Fruit fly (Drosophila melanogaster) whole organism, embryonic: ENCODE measurements around the gene mad2.
A peak's percentile ranks its signal among the peaks of the same experiment; 100 is the strongest.

Source experiments
- Blimp-1 ChIP-seq: fragments of 200-800 bp; sonication (Bioruptor generic); optimal IDR thresholded peaks from 3 replicates; lab custom pipeline; 2018; ENCODE audit warnings: missing biosample characterization, missing genetic modification characterization, mild to moderate bottlenecking, moderate library complexity, missing genetic modification reagents
- CG10431 ChIP-seq: fragments of 200-800 bp; sonication (Bioruptor generic); optimal IDR thresholded peaks from 3 replicates; lab custom pipeline; 2018; ENCODE audit warnings: missing biosample characterization, mild to moderate bottlenecking, missing genetic modification characterization
- CG10959 ChIP-seq: fragments of 200-800 bp; sonication (Bioruptor generic); IDR thresholded peaks from 2 replicates; pipeline ENCODE4 v1.3.6; 2022; ENCODE audit warnings: missing biosample characterization, missing genetic modification characterization
- CG11398 ChIP-seq: fragments of 200-800 bp; sonication (Bioruptor generic); optimal IDR thresholded peaks from 2 replicates; lab custom pipeline; 2016; ENCODE audit warnings: missing biosample characterization, missing genetic modification characterization
- CG12769 ChIP-seq: fragments of 200-800 bp; sonication (Bioruptor generic); optimal IDR thresholded peaks from 2 replicates; lab custom pipeline; 2019; ENCODE audit warnings: missing biosample characterization, mild to moderate bottlenecking, missing genetic modification characterization, moderate library complexity
- CG17361 ChIP-seq: fragments of 200-800 bp; sonication (Bioruptor generic); IDR thresholded peaks from 3 replicates; pipeline ENCODE4 v1.3.6; 2022; ENCODE audit warnings: missing biosample characterization, missing genetic modification characterization
- CG32532 ChIP-seq: fragments of 200-800 bp; sonication (Bioruptor generic); IDR thresholded peaks from 2 replicates; pipeline ENCODE4 v1.3.6; 2022; ENCODE audit warnings: missing biosample characterization, missing genetic modification characterization
- CG34224 ChIP-seq: fragments of 200-800 bp; sonication (Bioruptor generic); IDR thresholded peaks from 3 replicates; pipeline ENCODE4 v1.3.6; 2022; ENCODE audit warnings: missing biosample characterization, missing genetic modification characterization; ENCODE audit not compliant: partially characterized antibody
- CG5180 ChIP-seq: fragments of 200-800 bp; sonication (Bioruptor generic); optimal IDR thresholded peaks from 3 replicates; lab custom pipeline; 2017; ENCODE audit warnings: missing biosample characterization, missing genetic modification characterization, mild to moderate bottlenecking, moderate library complexity, missing genetic modification reagents
- CG9437 ChIP-seq: fragments of 200-800 bp; sonication (Bioruptor generic); optimal IDR thresholded peaks from 2 replicates; lab custom pipeline; 2018; ENCODE audit warnings: missing biosample characterization, mild to moderate bottlenecking, missing genetic modification characterization
- CoRest ChIP-seq: fragments of 200-800 bp; sonication (Bioruptor generic); optimal IDR thresholded peaks from 3 replicates; lab custom pipeline; 2018; ENCODE audit warnings: missing biosample characterization, mild to moderate bottlenecking, missing genetic modification characterization, moderate library complexity
- Deaf1 ChIP-seq: fragments of 200-800 bp; optimal IDR thresholded peaks from 3 replicates; lab custom pipeline; 2019; ENCODE audit warnings: missing biosample characterization, mild to moderate bottlenecking, missing genetic modification characterization, moderate library complexity
- Drgx ChIP-seq: fragments of 200-800 bp; sonication (Bioruptor generic); IDR thresholded peaks from 2 replicates; pipeline ENCODE4 v1.3.6; 2022; ENCODE audit warnings: missing biosample characterization, missing genetic modification characterization
- Eip74EF ChIP-seq, 2 experiments: fragments of 200-800 bp in 1 of 2; fragments of >200 bp in 1 of 2; sonication (Bioruptor generic) in 1 of 2; optimal IDR thresholded peaks; 2 replicates each; lab custom pipeline; 2017 to 2019; ENCODE audit warnings: missing biosample characterization in 2 of 2, missing genetic modification characterization in 2 of 2, mild to moderate bottlenecking in 1 of 2, moderate library complexity in 1 of 2
- Ets65A ChIP-seq: fragments of 200-800 bp; sonication (Bioruptor generic); peaks from one replicate; lab custom pipeline; 2016; ENCODE audit warnings: missing biosample characterization, missing genetic modification characterization
- HLHmδ ChIP-seq: fragments of 200-800 bp; sonication (Bioruptor generic); optimal IDR thresholded peaks from 2 replicates; lab custom pipeline; 2018; ENCODE audit warnings: missing biosample characterization, mild to moderate bottlenecking, missing genetic modification characterization, moderate library complexity
- Hand ChIP-seq: fragments of 200-800 bp; sonication (Bioruptor generic); optimal IDR thresholded peaks from 2 replicates; lab custom pipeline; 2017; ENCODE audit warnings: mild to moderate bottlenecking, missing biosample characterization, missing genetic modification reagents, missing genetic modification characterization
- Hmx ChIP-seq: fragments of 200-800 bp; sonication (Bioruptor generic); optimal IDR thresholded peaks from 2 replicates; lab custom pipeline; 2016; ENCODE audit warnings: missing biosample characterization, missing genetic modification characterization
- Med ChIP-seq: fragments of 200-800 bp; sonication (Bioruptor generic); peaks from one replicate; lab custom pipeline; 2016; ENCODE audit warnings: missing biosample characterization, missing genetic modification characterization, mild to moderate bottlenecking, inconsistent platforms, moderate library complexity
- Pdp1 ChIP-seq, 2 experiments: fragments of 200-800 bp; sonication (Bioruptor generic); optimal IDR thresholded peaks; 3 replicates each; lab custom pipeline; 2016; ENCODE audit warnings: missing biosample characterization in 2 of 2, missing genetic modification characterization in 2 of 2, mild to moderate bottlenecking in 1 of 2, moderate library complexity in 1 of 2
- Sox100B ChIP-seq: fragments of 200-800 bp; sonication (Bioruptor generic); optimal IDR thresholded peaks from 3 replicates; lab custom pipeline; 2018; ENCODE audit warnings: missing biosample characterization, mild to moderate bottlenecking, missing genetic modification characterization
- chinmo ChIP-seq: fragments of 200-800 bp; sonication (Bioruptor generic); IDR thresholded peaks from 4 replicates; pipeline ENCODE4 v1.3.6; 2022; ENCODE audit warnings: missing biosample characterization, missing genetic modification characterization; ENCODE audit not compliant: partially characterized antibody
- crol ChIP-seq: fragments of 200-800 bp; sonication (Bioruptor generic); IDR thresholded peaks from 2 replicates; pipeline ENCODE4 v1.3.6; 2022; ENCODE audit warnings: missing biosample characterization, missing genetic modification characterization
- disco-r ChIP-seq: fragments of 200-800 bp; sonication (Bioruptor generic); optimal IDR thresholded peaks from 2 replicates; lab custom pipeline; 2016; ENCODE audit warnings: missing biosample characterization, missing genetic modification characterization
- dpn ChIP-seq, 2 experiments: fragments of 200-800 bp; sonication (Bioruptor generic); optimal IDR thresholded peaks; 3 replicates each; lab custom pipeline; 2016; ENCODE audit warnings: missing biosample characterization in 2 of 2, missing genetic modification characterization in 2 of 2
- gsb ChIP-seq: fragments of 200-800 bp; sonication (Bioruptor generic); IDR thresholded peaks from 2 replicates; pipeline ENCODE4 v1.3.6; 2022; ENCODE audit warnings: missing biosample characterization, missing genetic modification characterization
- kah ChIP-seq: fragments of 200-800 bp; sonication (Bioruptor generic); optimal IDR thresholded peaks from 2 replicates; lab custom pipeline; 2018; ENCODE audit warnings: missing biosample characterization, mild to moderate bottlenecking, missing genetic modification characterization
- lmd ChIP-seq: fragments of 200-800 bp; sonication (Bioruptor generic); IDR thresholded peaks from 2 replicates; pipeline ENCODE4 v1.3.6; 2022; ENCODE audit warnings: missing biosample characterization, missing genetic modification characterization
- oc ChIP-seq: fragments of 200-800 bp; sonication (Bioruptor generic); optimal IDR thresholded peaks from 2 replicates; lab custom pipeline; 2018; ENCODE audit warnings: missing biosample characterization, mild to moderate bottlenecking, missing genetic modification characterization, moderate library complexity
- pfk ChIP-seq: fragments of 200-800 bp; sonication (Bioruptor generic); optimal IDR thresholded peaks from 2 replicates; lab custom pipeline; 2018; ENCODE audit warnings: missing biosample characterization, mild to moderate bottlenecking, missing genetic modification characterization, moderate library complexity
- sens ChIP-seq: fragments of 200-800 bp; sonication (Bioruptor generic); peaks from one replicate; lab custom pipeline; 2016; ENCODE audit warnings: missing biosample characterization, missing genetic modification characterization
- sqz ChIP-seq: fragments of 200-800 bp; sonication (Bioruptor generic); optimal IDR thresholded peaks from 3 replicates; lab custom pipeline; 2018; ENCODE audit warnings: missing biosample characterization, mild to moderate bottlenecking, missing genetic modification characterization
- tap ChIP-seq: fragments of 200-800 bp; optimal IDR thresholded peaks from 3 replicates; lab custom pipeline; 2019; ENCODE audit warnings: missing biosample characterization, mild to moderate bottlenecking, missing genetic modification characterization, moderate library complexity
- twi ChIP-seq: fragments of 200-800 bp; optimal IDR thresholded peaks from 2 replicates; lab custom pipeline; 2019; ENCODE audit warnings: missing biosample characterization, mild to moderate bottlenecking, missing genetic modification characterization, moderate library complexity
- vnd ChIP-seq: fragments of 200-800 bp; sonication (Bioruptor generic); IDR thresholded peaks from 3 replicates; pipeline ENCODE4 v1.3.6; 2022; ENCODE audit warnings: missing biosample characterization, missing genetic modification characterization; ENCODE audit not compliant: partially characterized antibody
- vvl ChIP-seq: fragments of 200-800 bp; sonication (Bioruptor generic); IDR thresholded peaks from 2 replicates; pipeline ENCODE4 v1.3.6; 2022; ENCODE audit warnings: missing biosample characterization, missing genetic modification characterization
- z ChIP-seq: fragments of 200-800 bp; sonication (Bioruptor generic); IDR thresholded peaks from 3 replicates; pipeline ENCODE4 v1.3.6; 2022; ENCODE audit warnings: missing biosample characterization, missing genetic modification characterization

mad2 gene

DNA sequence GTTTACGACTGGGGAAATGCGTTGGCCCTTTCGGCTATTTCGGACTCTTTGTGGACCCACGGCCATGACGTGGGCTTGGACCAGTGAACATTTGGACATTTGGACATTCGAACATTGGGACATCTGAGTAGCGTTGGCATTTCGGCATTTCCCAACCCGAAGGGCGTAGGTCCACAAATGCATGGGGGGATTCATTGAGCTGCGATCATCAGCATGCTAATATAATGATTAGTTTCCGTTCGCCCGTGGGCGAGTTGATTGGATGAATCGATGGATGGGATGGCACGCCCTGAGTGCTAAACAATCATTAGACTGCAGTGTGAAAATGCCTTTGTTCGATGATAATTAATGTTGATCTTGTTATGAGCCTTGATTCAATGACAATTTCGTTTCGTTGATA is 25.4 kb downstream of the mad2 start (continued):
- TF ChIP-seq vvl (GFP tag; lab: Robert Waterston, UW) (peak; percentile 36; the same call in 1 of the 2 replicates), Hmx (no peak), disco-r (GFP tag; lab: Kevin White, UChicago) (no peak), CG10431 (GFP tag; lab: Kevin White, UChicago) (no peak), CG10959 (GFP tag; lab: Robert Waterston, UW) (no peak), tap (no peak), Hand (GFP tag; lab: Kevin White, UChicago) (no peak)

DNA sequence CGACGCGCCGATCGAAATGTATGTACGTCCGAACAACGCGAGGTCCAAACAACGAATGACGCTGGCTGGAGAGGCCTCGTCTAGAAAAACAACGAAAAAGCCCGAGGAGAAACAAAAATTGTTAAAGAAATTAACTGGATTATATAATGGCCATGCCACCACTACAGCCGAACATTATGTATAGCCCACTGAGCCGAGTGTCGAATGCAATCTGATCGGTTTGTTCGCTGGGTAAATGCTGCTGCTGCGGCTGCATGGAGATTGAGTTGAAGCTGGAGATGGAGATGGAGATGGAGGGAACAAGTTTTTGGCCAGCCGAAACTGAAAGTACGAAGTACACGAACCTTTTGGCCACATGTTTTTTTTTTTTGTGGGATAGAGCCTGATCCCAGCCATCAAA is 26.3 kb downstream of the mad2 start, which contains the start of gene Cralbp:
Gene Cralbp (minus strand): TSS at position 115 of the 400 bp plus-strand sequence.
- TF ChIP-seq CG17361 (GFP tag; lab: Robert Waterston, UW) (no peak), CG12769 (tag; lab: Kevin White, UChicago) (peak; percentile 38), Ets65A (GFP tag; lab: Kevin White, UChicago) (peak; percentile 69), Eip74EF (GFP tag; optimal IDR thresholded peaks at IDR 0.05; lab: Kevin White, UChicago) (no peak), CG5180 (GFP tag; lab: Kevin White, UChicago) (peak; percentile 16), CG32532 (GFP tag; lab: Robert Waterston, UW) (no peak), HLHmδ (GFP tag; lab: Kevin White, UChicago) (no peak), CoRest (tag; lab: Kevin White, UChicago) (no peak), sens (no peak), lmd (GFP tag; lab: Robert Waterston, UW) (no peak), Drgx (GFP tag; lab: Robert Waterston, UW) (0 out of 2 replicates have a peak, but pooled peaks have one; percentile 22), CG9437 (no peak), CG11398 (GFP tag; lab: Kevin White, UChicago) (no peak), Sox100B (GFP tag; lab: Kevin White, UChicago) (no peak), Deaf1 (peak; percentile 77), twi (no peak), gsb (no peak), sqz (peak; percentile 30), Pdp1 (GFP tag; optimal IDR thresholded peaks at IDR 0.05; lab: Kevin White, UChicago) (peak in 1 of 2 experiments; percentile 89), crol (GFP tag; lab: Robert Waterston, UW) (no peak), Blimp-1 (GFP tag; lab: Kevin White, UChicago) (peak; percentile 54), kah (GFP tag; lab: Kevin White, UChicago) (no peak), chinmo (GFP tag; lab: Robert Waterston, UW) (0 out of 4 replicates have a peak, but pooled peaks have one; percentile 71), Med (GFP tag; lab: Kevin White, UChicago) (peak; percentile 45), dpn (GFP tag; optimal IDR thresholded peaks at IDR 0.05; lab: Kevin White, UChicago) (no peak), vnd (GFP tag; lab: Robert Waterston, UW) (no peak), oc (peak; percentile 45), pfk (GFP tag; lab: Kevin White, UChicago) (no peak), z (GFP tag; lab: Robert Waterston, UW) (no peak), CG34224 (GFP tag; lab: Robert Waterston, UW) (no peak)
